Worm (Caenorhabditis elegans): ENCODE data around the gene acp-6.

The acp-6 gene

DNA sequence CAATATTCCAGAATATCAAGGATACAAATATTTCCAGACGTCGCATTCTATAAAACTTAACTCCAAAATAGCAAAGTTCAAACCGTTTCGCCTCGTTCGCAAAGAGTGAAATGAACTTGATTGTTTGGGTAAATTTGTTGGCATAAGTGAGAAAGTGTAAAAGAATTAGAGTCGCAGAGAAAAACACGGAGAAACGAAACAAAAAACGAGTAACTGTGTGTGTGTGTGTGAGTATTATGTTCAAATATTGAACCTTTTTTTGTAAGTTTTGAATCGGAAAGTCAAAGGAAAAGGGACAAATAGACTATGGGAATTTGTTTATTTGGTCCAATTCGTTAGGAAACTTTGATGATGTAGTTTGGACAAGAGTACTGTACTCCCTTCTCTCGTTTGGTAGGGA, 5.6 kb upstream of the acp-6 start, which contains the start of gene acp-7:
Gene acp-7, minus strand, starts transcription at position 101 of the 400 bp plus-strand sequence.
- TF ChIP-seq lim-7 (GFP tag; IDR thresholded peaks at IDR 0.05): no peak
- no peak for TF ChIP-seq nhr-111 (GFP tag; optimal IDR thresholded peaks at IDR 0.05)
- no peak for TF ChIP-seq zag-1 (tag; optimal IDR thresholded peaks at IDR 0.05)
- no peak for TF ChIP-seq ceh-82 (tag; optimal IDR thresholded peaks at IDR 0.05)
- TF ChIP-seq mdl-1 (tag; optimal IDR thresholded peaks at IDR 0.05): no peak
- no peak for TF ChIP-seq F44E2.7 (GFP tag; IDR thresholded peaks at IDR 0.05)
- no peak for TF ChIP-seq ctbp-1 (GFP tag; IDR thresholded peaks at IDR 0.05)
- no peak for TF ChIP-seq nhr-76 (tag; optimal IDR thresholded peaks at IDR 0.05)

DNA sequence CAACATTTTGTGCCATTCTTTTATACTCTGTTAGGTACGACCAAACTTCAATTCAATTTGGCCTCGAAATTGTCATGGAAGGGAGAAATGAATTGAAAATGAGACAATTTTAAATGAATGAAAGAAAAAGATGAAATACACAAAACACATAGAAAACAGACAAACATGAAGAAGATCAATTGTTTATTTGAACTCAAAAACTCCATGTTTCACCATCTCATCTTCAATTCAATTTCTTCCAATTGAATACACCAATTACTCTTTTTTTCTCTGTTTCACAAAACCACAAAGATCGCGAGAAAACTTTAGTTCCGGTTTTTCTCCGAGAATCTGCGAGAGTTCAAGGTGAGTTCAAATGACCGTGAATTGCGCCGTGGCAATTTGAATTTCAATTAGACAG, 1.3 kb upstream of the acp-6 start:
- TF ChIP-seq nhr-48 (tag; optimal IDR thresholded peaks at IDR 0.05) (no peak), ceh-32 (tag; optimal IDR thresholded peaks at IDR 0.05; ENCODE audit: poor library complexity) (no peak), T26A8.4 (GFP tag; IDR thresholded peaks at IDR 0.05) (no peak), Y75B8A.6 (GFP tag; IDR thresholded peaks at IDR 0.05) (no peak), nhr-76 (tag; optimal IDR thresholded peaks at IDR 0.05) (no peak), nhr-10 (tag; optimal IDR thresholded peaks at IDR 0.05) (no peak), daf-19 (GFP tag; conservative IDR thresholded peaks at IDR 0.05) (no peak), ZK337.2 (GFP tag; IDR thresholded peaks at IDR 0.05) (no peak), zfp-3 (GFP tag; conservative IDR thresholded peaks at IDR 0.05) (no peak), gei-8 (GFP tag; optimal IDR thresholded peaks at IDR 0.05) (no peak), zip-11 (GFP tag; IDR thresholded peaks at IDR 0.05) (no peak), dpl-1 (GFP tag; optimal IDR thresholded peaks at IDR 0.05) (no peak), ceh-44 (GFP tag; IDR thresholded peaks at IDR 0.05) (no peak), ceh-82 (tag; optimal IDR thresholded peaks at IDR 0.05) (no peak)

DNA sequence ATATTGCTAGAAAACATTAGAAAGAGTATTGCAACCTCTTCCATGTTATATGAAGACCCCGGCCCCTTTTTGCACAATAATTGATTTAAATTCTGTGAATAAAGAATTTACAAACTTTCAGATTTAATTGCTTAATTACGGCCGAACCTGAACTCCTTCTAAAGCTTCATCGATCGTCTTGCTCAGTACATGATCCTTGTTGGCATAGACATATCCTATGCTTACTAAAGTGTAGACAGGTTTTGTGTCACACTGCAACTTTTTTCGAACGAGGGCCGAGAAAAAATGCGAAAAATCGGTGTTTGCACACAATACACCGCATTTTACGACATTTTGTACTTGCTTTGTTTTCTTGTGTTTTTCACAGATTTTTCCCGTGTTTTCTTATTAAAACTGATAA, 2.6 kb downstream of the acp-6 start:
- TF ChIP-seq lin-38 (GFP tag; IDR thresholded peaks at IDR 0.05): peak; percentile 51; the same call in 1 of the 2 replicates
- TF ChIP-seq snpc-1.2 (GFP tag; IDR thresholded peaks at IDR 0.05): peak; percentile 92
- TF ChIP-seq Y48G9A.11 (GFP tag; IDR thresholded peaks at IDR 0.05): peak; percentile 62

DNA sequence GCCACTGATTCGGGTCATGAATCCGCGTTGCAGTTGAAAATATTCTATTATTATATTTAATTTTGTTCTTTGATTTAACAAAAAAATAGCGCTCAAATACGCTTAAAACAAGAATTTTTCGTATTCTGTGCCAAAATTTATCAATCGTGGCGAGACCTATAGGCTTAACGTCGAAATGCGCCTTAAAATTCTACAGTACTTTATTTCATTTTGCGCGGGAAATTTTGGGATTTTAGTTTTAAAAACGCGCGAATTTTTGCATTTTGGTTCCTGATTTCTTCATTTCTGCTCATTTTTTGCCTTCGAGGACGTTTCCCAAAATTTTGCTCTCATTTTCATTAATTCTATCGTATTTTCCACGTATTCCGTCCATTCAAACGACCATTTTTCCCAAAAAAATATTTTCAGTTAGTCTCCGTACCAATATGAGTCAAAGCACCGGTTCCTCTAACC, 4.7 kb downstream of the acp-6 start, which contains the start of gene puf-11:
Gene puf-11, plus strand, starts transcription at position 403 of the 453 bp plus-strand sequence.
- TF ChIP-seq mxl-2 (GFP tag; conservative IDR thresholded peaks at IDR 0.05) (no peak), F49E8.2 (tag; optimal IDR thresholded peaks at IDR 0.05; ENCODE audit: borderline replicate concordance) (peak; percentile 78), fkh-10 (GFP tag; optimal IDR thresholded peaks at IDR 0.05) (no peak), nhr-11 (tag; optimal IDR thresholded peaks at IDR 0.05) (no peak), snpc-1.2 (GFP tag; IDR thresholded peaks at IDR 0.05) (peak; percentile 91), nhr-10 (tag; optimal IDR thresholded peaks at IDR 0.05) (no peak), mep-1 (tag; optimal IDR thresholded peaks at IDR 0.05) (no peak), lin-38 (GFP tag; IDR thresholded peaks at IDR 0.05) (peak; percentile 67), nhr-42 (GFP tag; IDR thresholded peaks at IDR 0.05) (no peak), Y48G9A.11 (GFP tag; IDR thresholded peaks at IDR 0.05) (peak; percentile 87), unc-130 (GFP tag; optimal IDR thresholded peaks at IDR 0.05) (peak; percentile 80), zag-1 (tag; optimal IDR thresholded peaks at IDR 0.05) (no peak)

DNA sequence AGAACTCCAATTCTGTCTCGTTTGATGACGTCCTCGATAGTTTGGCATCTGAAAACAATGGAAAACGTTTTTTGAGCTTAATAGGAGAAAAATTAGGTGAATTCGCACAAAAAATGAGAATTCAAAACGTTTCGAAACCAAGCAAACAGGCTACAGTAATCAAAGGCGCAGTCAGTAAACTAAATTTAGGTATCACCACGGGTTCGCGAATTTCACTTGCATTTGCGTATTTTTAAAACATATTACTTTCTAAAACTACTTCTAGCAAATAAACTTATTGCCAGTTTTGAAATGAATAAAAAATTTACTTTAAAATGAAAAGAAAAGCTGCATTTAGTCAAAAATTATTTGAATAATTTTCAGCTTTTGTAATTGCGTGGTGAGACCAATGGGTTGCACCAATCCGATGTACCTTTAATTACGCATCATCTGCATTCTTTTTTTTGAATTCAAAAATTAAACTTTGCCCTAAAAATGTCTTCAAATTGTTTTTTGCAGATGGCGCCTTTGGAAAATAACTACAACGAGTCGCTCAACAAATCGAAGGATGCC, 6.8 kb downstream of the acp-6 start, which contains the start of the genes Y73B6BL.23 and htp-2:
Gene Y73B6BL.23, minus strand, starts transcription at position 51 of the 552 bp plus-strand sequence.
Gene htp-2, plus strand, starts transcription at position 492 of the 552 bp plus-strand sequence.
- TF ChIP-seq hlh-11 (tag; optimal IDR thresholded peaks at IDR 0.05) (no peak), nhr-10 (tag; optimal IDR thresholded peaks at IDR 0.05) (no peak), nhr-25 (tag; optimal IDR thresholded peaks at IDR 0.05; ENCODE audit: borderline replicate concordance, insufficient read depth) (no peak), aha-1 (tag) (no peak), zip-2 (tag; optimal IDR thresholded peaks at IDR 0.05) (no peak)
